Worm (Caenorhabditis elegans) whole organism, L1 larva: Measurements from ENCODE around the gene idpp-5.
A peak's percentile ranks its signal among the peaks of the same experiment; 100 is the strongest.

ENCODE experiments used
- C34B4.2 ChIP-seq: sonication (generic microtip); optimal IDR thresholded peaks from 2 replicates; lab custom pipeline; 2017; ENCODE audit warnings: mild to moderate bottlenecking, missing genetic modification characterization, missing compliant biosample characterization
- F16B12.6 ChIP-seq: fragments of 150-350 bp; optimal IDR thresholded peaks from 2 replicates; lab custom pipeline; 2014; ENCODE audit warnings: missing biosample characterization, missing genetic modification characterization
- Y116A8C.19 ChIP-seq: sonication (generic microtip); optimal IDR thresholded peaks from 2 replicates; lab custom pipeline; 2016; ENCODE audit warnings: missing compliant biosample characterization, missing genetic modification characterization, borderline replicate concordance
- alr-1 ChIP-seq: fragments of 200-800 bp; sonication (Bioruptor generic); optimal IDR thresholded peaks from 2 replicates; lab custom pipeline; 2018; ENCODE audit warnings: borderline replicate concordance, mild to moderate bottlenecking, missing genetic modification characterization, missing compliant biosample characterization
- blmp-1 ChIP-seq: fragments of 150-350 bp; optimal IDR thresholded peaks from 2 replicates; lab custom pipeline; 2014; ENCODE audit warnings: missing biosample characterization, missing genetic modification characterization
- ceh-8 ChIP-seq: fragments of 200-800 bp; sonication (Bioruptor generic); optimal IDR thresholded peaks from 2 replicates; lab custom pipeline; 2018; ENCODE audit warnings: mild to moderate bottlenecking, missing genetic modification characterization, moderate library complexity, missing compliant biosample characterization
- ceh-82 ChIP-seq, 3 experiments: fragments of 150-350 bp in 1 of 3; sonication (generic microtip) in 2 of 3; optimal IDR thresholded peaks; 2 replicates each; lab custom pipeline; 2014 to 2017; ENCODE audit warnings: missing biosample characterization in 3 of 3, missing genetic modification characterization in 3 of 3
- ces-1 ChIP-seq: fragments of 150-350 bp; optimal IDR thresholded peaks from 2 replicates; lab custom pipeline; 2014; ENCODE audit warnings: missing biosample characterization, missing genetic modification reagents, missing genetic modification characterization
- efl-1 ChIP-seq, 4 experiments: fragments of 150-350 bp; optimal IDR thresholded peaks in 3 of 4; peaks in 1 of 4; 1 replicate in 1 of 4; 2 replicates in 3 of 4; lab custom pipeline; 2014; ENCODE audit warnings: missing biosample characterization in 2 of 4, missing genetic modification characterization in 2 of 4, missing genetic modification reagents in 2 of 4
- efl-3 ChIP-seq: fragments of 200-800 bp; sonication (Bioruptor generic); optimal IDR thresholded peaks from 2 replicates; lab custom pipeline; 2018; ENCODE audit warnings: mild to moderate bottlenecking, missing genetic modification characterization, missing compliant biosample characterization
- egl-13 ChIP-seq: sonication (generic microtip); optimal IDR thresholded peaks from 2 replicates; lab custom pipeline; 2016; ENCODE audit warnings: missing genotype, missing genetic modification reagents, missing genetic modification characterization, missing compliant biosample characterization
- egl-27 ChIP-seq, 2 experiments: fragments of 150-350 bp in 1 of 2; sonication (generic microtip); optimal IDR thresholded peaks; 3 replicates each; lab custom pipeline; 2017 to 2018; ENCODE audit warnings: missing biosample characterization in 2 of 2, missing genetic modification characterization in 2 of 2, missing genetic modification reagents in 2 of 2
- elt-3 ChIP-seq, 6 experiments: fragments of 150-350 bp in 1 of 6; sonication (generic microtip); optimal IDR thresholded peaks; 2 replicates each; lab custom pipeline; 2017 to 2018; ENCODE audit warnings: missing biosample characterization in 6 of 6, missing genetic modification characterization in 6 of 6, inconsistent platforms in 1 of 6
- ets-5 ChIP-seq: fragments of 200-800 bp; sonication (Bioruptor generic); IDR thresholded peaks from 2 replicates; pipeline ENCODE4 v1.3.6; 2022; ENCODE audit warnings: missing genetic modification characterization, missing compliant biosample characterization
- fkh-10 ChIP-seq: sonication (generic microtip); optimal IDR thresholded peaks from 2 replicates; lab custom pipeline; 2017; ENCODE audit warnings: missing biosample characterization, missing genetic modification reagents, missing genetic modification characterization
- fkh-4 ChIP-seq: sonication (generic microtip); optimal IDR thresholded peaks from 2 replicates; lab custom pipeline; 2016; ENCODE audit warnings: missing compliant biosample characterization, missing genetic modification characterization, borderline replicate concordance
- fos-1 ChIP-seq: fragments of 150-350 bp; optimal IDR thresholded peaks from 2 replicates; lab custom pipeline; 2014; ENCODE audit warnings: missing biosample characterization, missing genetic modification characterization
- grh-1 ChIP-seq: fragments of 200-800 bp; sonication (Bioruptor generic); IDR thresholded peaks from 2 replicates; pipeline ENCODE4 v1.3.6; 2022; ENCODE audit warnings: missing genetic modification reagents, missing genetic modification characterization, missing compliant biosample characterization
- hlh-17 ChIP-seq: fragments of 200-800 bp; sonication (Bioruptor generic); optimal IDR thresholded peaks from 2 replicates; lab custom pipeline; 2018; ENCODE audit warnings: missing genetic modification characterization, mild to moderate bottlenecking, missing compliant biosample characterization, moderate library complexity, borderline replicate concordance
- irx-1 ChIP-seq: sonication (generic microtip); optimal IDR thresholded peaks from 2 replicates; lab custom pipeline; 2016; ENCODE audit warnings: missing genetic modification characterization, missing compliant biosample characterization
- jun-1 ChIP-seq: fragments of 150-350 bp; optimal IDR thresholded peaks from 2 replicates; lab custom pipeline; 2014; ENCODE audit warnings: missing biosample characterization, missing genetic modification reagents, missing genetic modification characterization
- lin-14 ChIP-seq: fragments of 200-800 bp; sonication (Bioruptor generic); optimal IDR thresholded peaks from 2 replicates; lab custom pipeline; 2018; ENCODE audit warnings: mild to moderate bottlenecking, missing genetic modification characterization, moderate library complexity, missing compliant biosample characterization
- lin-35 ChIP-seq, 2 experiments: fragments of 150-350 bp; optimal IDR thresholded peaks; 2 replicates each; lab custom pipeline; 2014; ENCODE audit warnings: missing biosample characterization in 2 of 2, missing genetic modification characterization in 2 of 2, missing genetic modification reagents in 2 of 2
- lin-39 ChIP-seq: fragments of 150-350 bp; optimal IDR thresholded peaks from 2 replicates; lab custom pipeline; 2014; ENCODE audit warnings: missing biosample characterization, missing genetic modification reagents, missing genetic modification characterization
- mab-9 ChIP-seq: fragments of 200-800 bp; sonication (Bioruptor generic); IDR thresholded peaks from 2 replicates; pipeline ENCODE4 v1.3.6; 2022; ENCODE audit warnings: missing genetic modification reagents, missing genetic modification characterization, missing compliant biosample characterization
- mdl-1 ChIP-seq, 2 experiments: fragments of 150-350 bp; optimal IDR thresholded peaks; 2 replicates each; lab custom pipeline; 2014 to 2017; ENCODE audit warnings: missing biosample characterization in 2 of 2, missing genetic modification characterization in 2 of 2, inconsistent platforms in 1 of 2
- mep-1 ChIP-seq: fragments of 150-350 bp; optimal IDR thresholded peaks from 2 replicates; lab custom pipeline; 2014; ENCODE audit warnings: missing biosample characterization, missing genetic modification characterization
- nhr-12 ChIP-seq: sonication (generic microtip); optimal IDR thresholded peaks from 2 replicates; lab custom pipeline; 2017; ENCODE audit warnings: missing biosample characterization, missing genetic modification characterization
- nhr-19 ChIP-seq: fragments of 200-800 bp; sonication (Bioruptor generic); conservative IDR thresholded peaks from 2 replicates; pipeline ENCODE4 v1.3.6; 2022; ENCODE audit warnings: missing genetic modification characterization, missing compliant biosample characterization
- nhr-20 ChIP-seq: sonication (generic microtip); optimal IDR thresholded peaks from 2 replicates; lab custom pipeline; 2016; ENCODE audit warnings: mild to moderate bottlenecking, missing genetic modification characterization, missing compliant biosample characterization
- nhr-71 ChIP-seq: sonication (generic microtip); optimal IDR thresholded peaks from 2 replicates; lab custom pipeline; 2016; ENCODE audit warnings: mild to moderate bottlenecking, missing genetic modification characterization, moderate library complexity, missing compliant biosample characterization
- nhr-84 ChIP-seq: sonication (generic microtip); optimal IDR thresholded peaks from 2 replicates; lab custom pipeline; 2017; ENCODE audit warnings: missing biosample characterization, missing genetic modification characterization
- nhr-85 ChIP-seq: sonication (generic microtip); peaks from one replicate; lab custom pipeline; 2016; ENCODE audit warnings: missing genetic modification characterization, inconsistent platforms, missing compliant biosample characterization
- nhr-90 ChIP-seq: sonication (generic microtip); optimal IDR thresholded peaks from 2 replicates; lab custom pipeline; 2016; ENCODE audit warnings: mild to moderate bottlenecking, missing genetic modification characterization, missing compliant biosample characterization; ENCODE audit not compliant: poor library complexity
- pqm-1 ChIP-seq: sonication (generic microtip); optimal IDR thresholded peaks from 3 replicates; lab custom pipeline; 2017; ENCODE audit warnings: missing biosample characterization, missing genetic modification characterization
- rnt-1 ChIP-seq: sonication (generic microtip); optimal IDR thresholded peaks from 2 replicates; lab custom pipeline; 2016; ENCODE audit warnings: mild to moderate bottlenecking, missing genetic modification characterization, moderate library complexity, missing compliant biosample characterization
- snu-23 ChIP-seq: sonication (generic microtip); optimal IDR thresholded peaks from 2 replicates; lab custom pipeline; 2016; ENCODE audit warnings: missing genetic modification characterization, missing compliant biosample characterization
- swsn-7 ChIP-seq: sonication (generic microtip); optimal IDR thresholded peaks from 2 replicates; lab custom pipeline; 2016; ENCODE audit warnings: missing genetic modification characterization, missing compliant biosample characterization
- unc-130 ChIP-seq: fragments of 150-350 bp; optimal IDR thresholded peaks from 2 replicates; lab custom pipeline; 2017; ENCODE audit warnings: missing biosample characterization, missing genetic modification characterization, inconsistent platforms
- unc-62 ChIP-seq: fragments of 150-350 bp; optimal IDR thresholded peaks from 2 replicates; lab custom pipeline; 2014; ENCODE audit warnings: missing biosample characterization, missing genetic modification reagents, missing genetic modification characterization
- unc-86 ChIP-seq: sonication (generic microtip); optimal IDR thresholded peaks from 2 replicates; lab custom pipeline; 2016; ENCODE audit warnings: missing genetic modification characterization, missing compliant biosample characterization
- unc-98 ChIP-seq: fragments of 200-800 bp; sonication (Bioruptor generic); IDR thresholded peaks from 2 replicates; pipeline ENCODE4 v1.3.6; 2022; ENCODE audit warnings: missing genetic modification characterization, missing compliant biosample characterization
- vab-15 ChIP-seq: sonication (generic microtip); optimal IDR thresholded peaks from 2 replicates; lab custom pipeline; 2017; ENCODE audit warnings: missing genotype, mild to moderate bottlenecking, missing genetic modification characterization, missing compliant biosample characterization
- xbp-1 ChIP-seq: sonication (generic microtip); optimal IDR thresholded peaks from 2 replicates; lab custom pipeline; 2016; ENCODE audit warnings: missing genetic modification characterization, missing compliant biosample characterization
- zip-4 ChIP-seq: fragments of 200-800 bp; sonication (Bioruptor generic); optimal IDR thresholded peaks from 2 replicates; lab custom pipeline; 2018; ENCODE audit warnings: mild to moderate bottlenecking, missing genetic modification characterization, moderate library complexity, missing compliant biosample characterization
- ztf-4 ChIP-seq: fragments of 150-350 bp; optimal IDR thresholded peaks from 2 replicates; lab custom pipeline; 2014; ENCODE audit warnings: missing biosample characterization, missing genetic modification characterization

Gene idpp-5

ce11 chrX:3838670-3839069, 46.1 kb upstream of the idpp-5 start:
- TF ChIP-seq blmp-1: peak; percentile 17
- no peak for TF ChIP-seq unc-62 (GFP tag; lab: Kevin White, UChicago)
- no peak for TF ChIP-seq grh-1 (GFP tag; lab: Robert Waterston, UW)
- no peak for TF ChIP-seq jun-1 (tag; lab: Kevin White, UChicago)

DNA sequence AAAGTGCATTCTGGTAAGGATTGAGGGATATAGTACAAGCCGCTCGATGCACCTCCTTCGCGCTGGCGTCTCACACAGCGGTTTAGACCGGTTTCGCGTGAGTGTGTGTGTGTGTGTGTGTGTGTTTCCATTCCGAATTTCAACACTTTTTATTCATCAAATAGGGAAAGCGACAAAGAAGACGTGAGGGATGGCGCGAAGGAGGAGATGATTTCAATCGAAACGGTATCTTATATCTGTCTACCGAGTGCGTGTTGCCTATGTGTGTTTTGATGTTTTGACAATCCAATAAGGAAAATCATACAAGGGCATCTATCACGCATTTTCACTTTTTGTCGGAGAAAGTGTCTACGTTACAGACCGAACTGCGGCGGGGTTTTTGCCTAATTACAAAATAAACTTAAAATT, 45.1 kb upstream of the idpp-5 start:
- TF ChIP-seq egl-27 (tag; optimal IDR thresholded peaks at IDR 0.05; lab: Kevin White, UChicago) (no peak), mep-1 (tag; lab: Kevin White, UChicago) (peak; percentile 44), nhr-85 (tag; lab: Kevin White, UChicago) (peak; percentile 98), ceh-82 (tag; optimal IDR thresholded peaks at IDR 0.05; lab: Kevin White, UChicago) (no peak), C34B4.2 (tag; lab: Kevin White, UChicago) (no peak), zip-4 (GFP tag; lab: Kevin White, UChicago) (no peak), efl-1 (optimal IDR thresholded peaks at IDR 0.05; lab: Kevin White, UChicago) (no peak), efl-1 (GFP tag; optimal IDR thresholded peaks at IDR 0.05 in 1 of 2; lab: Kevin White, UChicago) (peak in 1 of 2 experiments; percentile 85), rnt-1 (tag; lab: Kevin White, UChicago) (peak; percentile 15), mab-9 (GFP tag; lab: Robert Waterston, UW) (no peak), nhr-84 (tag; lab: Kevin White, UChicago) (no peak), ets-5 (GFP tag; lab: Robert Waterston, UW) (no peak), F16B12.6 (tag; lab: Kevin White, UChicago) (no peak), fkh-4 (tag; lab: Kevin White, UChicago) (no peak), lin-35 (GFP tag; optimal IDR thresholded peaks at IDR 0.05; lab: Kevin White, UChicago) (peak in 1 of 2 experiments; percentile 40), grh-1 (GFP tag; lab: Robert Waterston, UW) (peak; percentile 77), hlh-17 (no peak), nhr-20 (peak; percentile 65), egl-13 (no peak), ceh-8 (no peak), ztf-4 (tag; lab: Kevin White, UChicago) (peak; percentile 31), unc-130 (tag; lab: Kevin White, UChicago) (peak; percentile 24), nhr-90 (tag; lab: Kevin White, UChicago) (peak; percentile 56), blmp-1 (peak; percentile 95), swsn-7 (tag; lab: Kevin White, UChicago) (no peak), efl-3 (GFP tag; lab: Kevin White, UChicago) (no peak), lin-39 (tag; lab: Kevin White, UChicago) (no peak), snu-23 (GFP tag; lab: Kevin White, UChicago) (peak; percentile 69), unc-86 (tag; lab: Kevin White, UChicago) (no peak), unc-98 (GFP tag; lab: Robert Waterston, UW) (no peak), nhr-71 (tag; lab: Kevin White, UChicago) (peak; percentile 87), jun-1 (tag; lab: Kevin White, UChicago) (no peak), alr-1 (tag; lab: Kevin White, UChicago) (no peak), pqm-1 (no peak), Y116A8C.19 (no peak), fos-1 (tag; lab: Kevin White, UChicago) (no peak), fkh-10 (GFP tag; lab: Kevin White, UChicago) (no peak), lin-14 (GFP tag; lab: Kevin White, UChicago) (peak; percentile 89), xbp-1 (tag; lab: Kevin White, UChicago) (no peak), mdl-1 (tag; optimal IDR thresholded peaks at IDR 0.05; lab: Kevin White, UChicago) (peak in 1 of 2 experiments; percentile 13), nhr-19 (0 out of 2 replicates have a peak, but pooled peaks have one; percentile 6), vab-15 (tag; lab: Kevin White, UChicago) (no peak), irx-1 (tag; lab: Kevin White, UChicago) (no peak), nhr-12 (tag; lab: Kevin White, UChicago) (no peak), elt-3 (tag; optimal IDR thresholded peaks at IDR 0.05; lab: Kevin White, UChicago) (peak in 5 of 6 experiments; percentile 12 to 90 (median 75)), ces-1 (GFP tag; lab: Kevin White, UChicago) (no peak)
